Worm (Caenorhabditis elegans): Measurements from ENCODE around the gene srsy-2.

srsy-2 gene

ce11 chrII:6250782-6251461 is 24.0 kb upstream of the srsy-2 start, which contains the start of gene phb-2:
Gene phb-2 (plus strand): TSS chrII:6251411.
- peak; percentile 54 for TF ChIP-seq nhr-25 (tag; optimal IDR thresholded peaks at IDR 0.05; ENCODE audit: borderline replicate concordance, insufficient read depth)
- TF ChIP-seq Y5F2A.4 (GFP tag; optimal IDR thresholded peaks at IDR 0.05): no peak
- peak; percentile 94 for TF ChIP-seq dpl-1 (GFP tag; optimal IDR thresholded peaks at IDR 0.05)
- TF ChIP-seq aha-1 (tag): peak; percentile 95
- no peak for TF ChIP-seq mdt-29 (GFP tag; IDR thresholded peaks at IDR 0.05)
- TF ChIP-seq nhr-237 (tag; optimal IDR thresholded peaks at IDR 0.05): no peak
- TF ChIP-seq nhr-111 (GFP tag; optimal IDR thresholded peaks at IDR 0.05): no peak
- TF ChIP-seq lin-38 (GFP tag; IDR thresholded peaks at IDR 0.05): peak; percentile 73
- no peak for TF ChIP-seq nhr-42 (GFP tag; IDR thresholded peaks at IDR 0.05)
- TF ChIP-seq nhr-11 (tag; optimal IDR thresholded peaks at IDR 0.05): peak; percentile 41
- TF ChIP-seq hlh-30 (tag; optimal IDR thresholded peaks at IDR 0.05; ENCODE audit: insufficient read depth): peak; percentile 81
- TF ChIP-seq ceh-62 (tag; optimal IDR thresholded peaks at IDR 0.05): no peak
- TF ChIP-seq ama-1 (optimal IDR thresholded peaks at IDR 0.05): peak; percentile 60
- TF ChIP-seq nhr-6 (tag; optimal IDR thresholded peaks at IDR 0.05): peak; percentile 79
- TF ChIP-seq T20F7.1 (GFP tag; optimal IDR thresholded peaks at IDR 0.05): peak; percentile 67
- TF ChIP-seq daf-8 (GFP tag; IDR thresholded peaks at IDR 0.05): no peak
- peak; percentile 48; the same call in 1 of the 2 replicates for TF ChIP-seq pha-4 (GFP tag; IDR thresholded peaks at IDR 0.05)
- peak; percentile 80 for TF ChIP-seq pha-4 (tag; optimal IDR thresholded peaks at IDR 0.05)
- no peak for TF ChIP-seq F10B5.3 (tag; optimal IDR thresholded peaks at IDR 0.05)
- no peak for TF ChIP-seq ceh-20 (GFP tag; IDR thresholded peaks at IDR 0.05)
- TF ChIP-seq hif-1 (tag; optimal IDR thresholded peaks at IDR 0.05): peak in 1 of 2 experiments; percentile 45
- no peak; the same call in 1 of the 2 replicates for TF ChIP-seq arid-1 (GFP tag; conservative IDR thresholded peaks at IDR 0.05)
- TF ChIP-seq ceh-32 (tag; optimal IDR thresholded peaks at IDR 0.05; ENCODE audit: poor library complexity): no peak
- TF ChIP-seq gei-8 (GFP tag; optimal IDR thresholded peaks at IDR 0.05): no peak
- TF ChIP-seq fos-1 (tag; optimal IDR thresholded peaks at IDR 0.05): no peak
- TF ChIP-seq tra-1 (GFP tag; IDR thresholded peaks at IDR 0.05): no peak
- 0 out of 2 replicates have a peak, but pooled peaks have one; percentile 34 for TF ChIP-seq php-3 (GFP tag; IDR thresholded peaks at IDR 0.05)
- no peak for TF ChIP-seq egl-43 (GFP tag; IDR thresholded peaks at IDR 0.05)
- no peak for TF ChIP-seq attf-4 (tag; optimal IDR thresholded peaks at IDR 0.05)
- no peak for TF ChIP-seq Y75B8A.6 (GFP tag; IDR thresholded peaks at IDR 0.05)
- TF ChIP-seq lim-7 (GFP tag; IDR thresholded peaks at IDR 0.05): no peak
- no peak for TF ChIP-seq mxl-2 (GFP tag; conservative IDR thresholded peaks at IDR 0.05)
- TF ChIP-seq aly-2 (tag; optimal IDR thresholded peaks at IDR 0.05): no peak
- no peak for TF ChIP-seq snpc-4 (tag; optimal IDR thresholded peaks at IDR 0.05)
- TF ChIP-seq ZK546.5 (tag; optimal IDR thresholded peaks at IDR 0.05): no peak
- TF ChIP-seq egl-27 (tag; optimal IDR thresholded peaks at IDR 0.05): no peak
- TF ChIP-seq mes-2 (tag; optimal IDR thresholded peaks at IDR 0.05; ENCODE audit: poor library complexity, severe bottlenecking): peak; percentile 87
- TF ChIP-seq F49E8.2 (tag; optimal IDR thresholded peaks at IDR 0.05; ENCODE audit: borderline replicate concordance): no peak
- no peak for TF ChIP-seq unc-39 (tag; optimal IDR thresholded peaks at IDR 0.05)
- TF ChIP-seq dve-1 (tag; optimal IDR thresholded peaks at IDR 0.05; ENCODE audit: insufficient read depth): peak; percentile 50
- no peak for TF ChIP-seq unc-62 (GFP tag; optimal IDR thresholded peaks at IDR 0.05 in 1 of 2)
- TF ChIP-seq unc-62 (tag; optimal IDR thresholded peaks at IDR 0.05): no peak
- no peak for TF ChIP-seq nhr-48 (tag; optimal IDR thresholded peaks at IDR 0.05)
- no peak for TF ChIP-seq skn-1 (tag; optimal IDR thresholded peaks at IDR 0.05)
- no peak for TF ChIP-seq jun-1 (tag; optimal IDR thresholded peaks at IDR 0.05)
- TF ChIP-seq nhr-28 (tag; optimal IDR thresholded peaks at IDR 0.05): peak; percentile 77
- TF ChIP-seq lir-3 (tag; optimal IDR thresholded peaks at IDR 0.05): no peak
- TF ChIP-seq zfp-3 (GFP tag; conservative IDR thresholded peaks at IDR 0.05): no peak
- no peak for TF ChIP-seq pqm-1 (tag; optimal IDR thresholded peaks at IDR 0.05)
- no peak for TF ChIP-seq tag-97 (GFP tag; IDR thresholded peaks at IDR 0.05)
- 0 out of 2 replicates have a peak, but pooled peaks have one; percentile 33 for TF ChIP-seq vab-7 (GFP tag; IDR thresholded peaks at IDR 0.05)
